Fruit fly (Drosophila melanogaster): ENCODE measurements around the gene CG34159.

Gene CG34159

DNA sequence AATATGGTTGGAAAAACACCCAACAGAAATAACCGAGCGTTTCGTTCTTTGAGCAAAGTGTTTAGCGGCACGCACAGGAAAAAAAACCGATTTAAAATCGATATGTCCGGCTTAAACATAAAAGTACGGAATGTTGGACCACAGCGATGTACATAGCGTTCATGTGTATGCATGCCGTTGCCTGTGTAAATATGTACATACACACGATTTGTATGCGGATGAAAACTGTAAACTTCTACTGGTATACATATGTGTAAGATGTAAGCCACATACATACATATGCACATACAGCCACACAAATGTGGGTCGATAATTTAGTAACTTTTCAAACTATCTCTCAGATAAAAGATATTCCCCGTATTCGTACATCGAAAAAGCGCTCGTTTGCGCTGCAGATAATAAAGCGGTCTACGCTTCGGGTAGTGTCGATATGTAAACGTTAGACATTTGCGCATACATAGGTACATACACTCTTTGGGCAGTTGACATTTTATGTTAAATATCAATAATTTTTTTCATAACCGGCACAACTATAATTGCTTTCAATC is 45.6 kb upstream of the CG34159 start (continued):
- TF ChIP-seq Nf-YA (GFP tag; IDR thresholded peaks at IDR 0.05) (no peak), BtbVII (GFP tag; optimal IDR thresholded peaks at IDR 0.05) (peak; percentile 60), TFAM (GFP tag; optimal IDR thresholded peaks at IDR 0.05) (no peak), HmgD (GFP tag; optimal IDR thresholded peaks at IDR 0.05) (no peak), CG7745 (tag; optimal IDR thresholded peaks at IDR 0.05) (no peak), CHES-1-like (GFP tag; optimal IDR thresholded peaks at IDR 0.05) (peak; percentile 15), CG1832 (GFP tag; optimal IDR thresholded peaks at IDR 0.05) (no peak), Ets97D (GFP tag; optimal IDR thresholded peaks at IDR 0.05) (no peak), C15 (GFP tag; IDR thresholded peaks at IDR 0.05) (no peak), CG18262 (tag; optimal IDR thresholded peaks at IDR 0.05) (peak; percentile 23), CG8359 (GFP tag; optimal IDR thresholded peaks at IDR 0.05; ENCODE audit: borderline replicate concordance) (no peak), odd (GFP tag; optimal IDR thresholded peaks at IDR 0.05) (peak; percentile 11), CG2889 (GFP tag; IDR thresholded peaks at IDR 0.05) (no peak), CG17612 (GFP tag; IDR thresholded peaks at IDR 0.05) (no peak), CG6175 (GFP tag; IDR thresholded peaks at IDR 0.05) (no peak), trem (tag; optimal IDR thresholded peaks at IDR 0.05) (no peak), row (GFP tag; IDR thresholded peaks at IDR 0.05) (no peak), Gsc (GFP tag; IDR thresholded peaks at IDR 0.05) (no peak), Ravus (GFP tag; IDR thresholded peaks at IDR 0.05) (no peak), Nf-YC (tag; optimal IDR thresholded peaks at IDR 0.05) (no peak), exex (tag; optimal IDR thresholded peaks at IDR 0.05) (peak; percentile 55), esg (GFP tag; conservative IDR thresholded peaks at IDR 0.05) (no peak), Rx (GFP tag; IDR thresholded peaks at IDR 0.05) (no peak), pzg (GFP tag; optimal IDR thresholded peaks at IDR 0.05) (no peak), Hey (tag; optimal IDR thresholded peaks at IDR 0.05) (no peak), CG6813 (GFP tag; optimal IDR thresholded peaks at IDR 0.05) (no peak), CG11247 (GFP tag; IDR thresholded peaks at IDR 0.05) (no peak), peb (GFP tag; IDR thresholded peaks at IDR 0.05) (peak; percentile 33; the same call in 1 of the 2 replicates), otp (GFP tag; IDR thresholded peaks at IDR 0.05) (no peak), Atf-2 (GFP tag; optimal IDR thresholded peaks at IDR 0.05) (no peak), emc (GFP tag; optimal IDR thresholded peaks at IDR 0.05) (no peak), CG8944 (GFP tag; optimal IDR thresholded peaks at IDR 0.05) (no peak), NfI (GFP tag; optimal IDR thresholded peaks at IDR 0.05) (no peak), Ptx1 (GFP tag; IDR thresholded peaks at IDR 0.05) (no peak), CG2199 (GFP tag; IDR thresholded peaks at IDR 0.05) (peak; percentile 51; the same call in 1 of the 3 replicates), nau (GFP tag; optimal IDR thresholded peaks at IDR 0.05) (peak; percentile 3), croc (GFP tag; conservative IDR thresholded peaks at IDR 0.05) (no peak), Oaz (GFP tag; IDR thresholded peaks at IDR 0.05) (no peak), CG31441 (GFP tag; IDR thresholded peaks at IDR 0.05) (no peak), CG16815 (GFP tag; optimal IDR thresholded peaks at IDR 0.05) (no peak), ATbp (GFP tag; optimal IDR thresholded peaks at IDR 0.05) (no peak), NC2β (GFP tag; optimal IDR thresholded peaks at IDR 0.05) (no peak), dpn (GFP tag; optimal IDR thresholded peaks at IDR 0.05) (no peak), gem (tag; optimal IDR thresholded peaks at IDR 0.05) (no peak), p53 (GFP tag; optimal IDR thresholded peaks at IDR 0.05) (peak; percentile 76), zfh2 (GFP tag; optimal IDR thresholded peaks at IDR 0.05) (no peak), CG7987 (GFP tag; optimal IDR thresholded peaks at IDR 0.05) (peak; percentile 72), mirr (GFP tag; optimal IDR thresholded peaks at IDR 0.05) (no peak), tin (GFP tag; optimal IDR thresholded peaks at IDR 0.05) (no peak), CG12744 (GFP tag; optimal IDR thresholded peaks at IDR 0.05) (no peak), CG18476 (GFP tag; optimal IDR thresholded peaks at IDR 0.05) (no peak), CG4820 (GFP tag; optimal IDR thresholded peaks at IDR 0.05) (no peak)

Data from whole organism, embryonic.